Worm (Caenorhabditis elegans) whole organism, mixed stage, embryonic: ENCODE results near the gene str-3.

ENCODE experiments used
- M03D4.4 ChIP-seq: sonication (generic microtip); optimal IDR thresholded peaks from 2 replicates; lab custom pipeline; 2017; ENCODE audit warnings: mild to moderate bottlenecking, missing genetic modification characterization, missing compliant biosample characterization
- bed-3 ChIP-seq: fragments of 200-800 bp; sonication (Bioruptor generic); optimal IDR thresholded peaks from 3 replicates; lab custom pipeline; 2018; ENCODE audit warnings: mild to moderate bottlenecking, missing genetic modification characterization, moderate library complexity, missing compliant biosample characterization
- blmp-1 ChIP-seq: fragments of 150-350 bp; optimal IDR thresholded peaks from 2 replicates; lab custom pipeline; 2014; ENCODE audit warnings: missing biosample characterization, missing genetic modification characterization
- ceh-43 ChIP-seq: fragments of 200-800 bp; sonication (Bioruptor generic); optimal IDR thresholded peaks from 2 replicates; lab custom pipeline; 2018; ENCODE audit warnings: mild to moderate bottlenecking, missing genetic modification characterization, moderate library complexity, missing compliant biosample characterization
- ceh-83 ChIP-seq: fragments of 200-800 bp; sonication (Bioruptor generic); optimal IDR thresholded peaks from 2 replicates; lab custom pipeline; 2018; ENCODE audit warnings: mild to moderate bottlenecking, missing genetic modification characterization, missing compliant biosample characterization
- ces-1 ChIP-seq: fragments of 150-350 bp; optimal IDR thresholded peaks from 2 replicates; lab custom pipeline; 2014; ENCODE audit warnings: missing biosample characterization, missing genetic modification reagents, missing genetic modification characterization
- cnd-1 ChIP-seq: fragments of 200-800 bp; sonication (Bioruptor generic); optimal IDR thresholded peaks from 2 replicates; lab custom pipeline; 2018; ENCODE audit warnings: mild to moderate bottlenecking, missing genetic modification characterization, missing compliant biosample characterization
- drap-1 ChIP-seq: fragments of 200-800 bp; sonication (Bioruptor generic); optimal IDR thresholded peaks from 3 replicates; lab custom pipeline; 2018; ENCODE audit warnings: mild to moderate bottlenecking, missing genetic modification characterization, missing compliant biosample characterization
- elt-1 ChIP-seq: sonication (generic microtip); optimal IDR thresholded peaks from 2 replicates; lab custom pipeline; 2017; ENCODE audit warnings: missing genetic modification characterization, mild to moderate bottlenecking, missing compliant biosample characterization, antibody characterized with exemption, moderate library complexity, borderline replicate concordance; ENCODE audit not compliant: insufficient read depth
- elt-3 ChIP-seq: fragments of 150-350 bp; optimal IDR thresholded peaks from 2 replicates; lab custom pipeline; 2014; ENCODE audit warnings: missing biosample characterization, missing genetic modification characterization
- flh-1 ChIP-seq: fragments of 200-800 bp; sonication (Bioruptor generic); optimal IDR thresholded peaks from 2 replicates; lab custom pipeline; 2018; ENCODE audit warnings: mild to moderate bottlenecking, missing genetic modification characterization, moderate library complexity, missing compliant biosample characterization
- ham-2 ChIP-seq: fragments of 200-800 bp; sonication (Bioruptor generic); optimal IDR thresholded peaks from 2 replicates; lab custom pipeline; 2018; ENCODE audit warnings: mild to moderate bottlenecking, missing genetic modification characterization, missing compliant biosample characterization
- hlh-1 ChIP-seq: fragments of 150-350 bp; optimal IDR thresholded peaks from 2 replicates; lab custom pipeline; 2014; ENCODE audit warnings: missing biosample characterization, missing genetic modification reagents, missing genetic modification characterization
- lin-13 ChIP-seq: fragments of 150-350 bp; optimal IDR thresholded peaks from 2 replicates; lab custom pipeline; 2014; ENCODE audit warnings: missing biosample characterization, missing genetic modification characterization
- lin-32 ChIP-seq: fragments of 200-800 bp; sonication (Bioruptor generic); optimal IDR thresholded peaks from 2 replicates; lab custom pipeline; 2018; ENCODE audit warnings: mild to moderate bottlenecking, missing genetic modification characterization, missing compliant biosample characterization
- lsy-2 ChIP-seq: fragments of 150-350 bp; optimal IDR thresholded peaks from 2 replicates; lab custom pipeline; 2014; ENCODE audit warnings: missing biosample characterization, missing genetic modification characterization
- mab-5 ChIP-seq: fragments of 150-350 bp; optimal IDR thresholded peaks from 2 replicates; lab custom pipeline; 2014; ENCODE audit warnings: missing biosample characterization, missing genetic modification characterization
- mep-1 ChIP-seq: fragments of 150-350 bp; optimal IDR thresholded peaks from 2 replicates; lab custom pipeline; 2017; ENCODE audit warnings: missing biosample characterization, missing genetic modification reagents, missing genetic modification characterization, inconsistent platforms
- mls-2 ChIP-seq: sonication (generic microtip); optimal IDR thresholded peaks from 2 replicates; lab custom pipeline; 2016; ENCODE audit warnings: mild to moderate bottlenecking, missing genetic modification characterization, moderate library complexity, missing compliant biosample characterization
- nhr-12 ChIP-seq: fragments of 150-350 bp; optimal IDR thresholded peaks from 2 replicates; lab custom pipeline; 2014; ENCODE audit warnings: missing biosample characterization, missing genetic modification characterization
- nhr-2 ChIP-seq: fragments of 150-350 bp; optimal IDR thresholded peaks from 2 replicates; lab custom pipeline; 2014; ENCODE audit warnings: missing biosample characterization, missing genetic modification characterization
- nhr-237 ChIP-seq: fragments of 150-350 bp; optimal IDR thresholded peaks from 2 replicates; lab custom pipeline; 2014; ENCODE audit warnings: missing biosample characterization, missing genetic modification characterization
- nhr-28 ChIP-seq: fragments of 150-350 bp; optimal IDR thresholded peaks from 2 replicates; lab custom pipeline; 2014; ENCODE audit warnings: missing biosample characterization, missing genetic modification characterization
- pha-4 ChIP-seq: fragments of 150-350 bp; optimal IDR thresholded peaks from 2 replicates; lab custom pipeline; 2018; ENCODE audit warnings: missing biosample characterization, missing genetic modification reagents, missing genetic modification characterization
- sem-2 ChIP-seq: fragments of 200-800 bp; sonication (Bioruptor generic); optimal IDR thresholded peaks from 2 replicates; lab custom pipeline; 2018; ENCODE audit warnings: mild to moderate bottlenecking, missing genetic modification characterization, missing compliant biosample characterization
- snpc-4 ChIP-seq: fragments of 150-350 bp; optimal IDR thresholded peaks from 2 replicates; lab custom pipeline; 2014; ENCODE audit warnings: missing biosample characterization, missing genetic modification characterization
- sptf-1 ChIP-seq: sonication (generic microtip); optimal IDR thresholded peaks from 2 replicates; lab custom pipeline; 2017; ENCODE audit warnings: mild to moderate bottlenecking, missing genetic modification characterization, moderate library complexity, missing compliant biosample characterization
- tbx-8 ChIP-seq: fragments of 200-800 bp; sonication (Bioruptor generic); optimal IDR thresholded peaks from 2 replicates; lab custom pipeline; 2018; ENCODE audit warnings: mild to moderate bottlenecking, missing genetic modification characterization, moderate library complexity, missing compliant biosample characterization
- unc-120 ChIP-seq: sonication (generic microtip); optimal IDR thresholded peaks from 2 replicates; lab custom pipeline; 2017; ENCODE audit warnings: missing genetic modification characterization, missing compliant biosample characterization; ENCODE audit not compliant: poor library complexity, severe bottlenecking
- unc-39 ChIP-seq: fragments of 150-350 bp; optimal IDR thresholded peaks from 2 replicates; lab custom pipeline; 2014; ENCODE audit warnings: missing biosample characterization, missing genetic modification characterization
- unc-62 ChIP-seq: fragments of 150-350 bp; optimal IDR thresholded peaks from 2 replicates; lab custom pipeline; 2014; ENCODE audit warnings: missing biosample characterization, missing genetic modification reagents, missing genetic modification characterization
- zip-8 ChIP-seq: fragments of 150-350 bp; optimal IDR thresholded peaks from 2 replicates; lab custom pipeline; 2014; ENCODE audit warnings: missing biosample characterization, missing genetic modification characterization
- ztf-11 ChIP-seq: fragments of 150-350 bp; optimal IDR thresholded peaks from 2 replicates; lab custom pipeline; 2014; ENCODE audit warnings: missing biosample characterization, missing genetic modification characterization

Gene str-3

DNA sequence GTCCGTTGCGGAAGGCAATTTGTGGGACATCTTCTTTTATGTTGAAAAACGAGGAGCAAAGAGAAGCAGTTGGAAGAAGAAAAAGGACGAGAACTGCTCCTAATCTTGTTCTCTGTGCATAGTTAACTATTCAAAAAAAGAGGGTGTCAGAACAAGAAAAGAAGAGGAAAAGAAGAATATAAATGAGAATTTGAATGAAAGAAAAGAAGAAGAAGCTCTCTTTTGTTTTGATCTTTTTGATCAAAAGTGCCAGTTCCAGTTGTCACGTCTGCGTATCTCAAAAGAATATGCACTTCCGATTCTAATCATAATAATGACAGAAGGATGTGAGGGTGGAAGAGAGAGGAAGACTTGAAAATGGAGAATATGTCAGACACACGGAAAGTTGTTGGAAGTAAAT lies 5.2 kb downstream of the str-3 start, which contains the start of gene M7.8:
M7.8 (minus strand) TSS at position 112 of the 400 bp plus-strand sequence.
- TF ChIP-seq flh-1 (GFP tag; lab: Kevin White, UChicago) = no peak
- no peak for TF ChIP-seq ceh-83
- TF ChIP-seq bed-3 (GFP tag; lab: Kevin White, UChicago) = no peak
- TF ChIP-seq nhr-2 (tag; lab: Kevin White, UChicago) = no peak
- TF ChIP-seq nhr-237 = no peak
- no peak for TF ChIP-seq snpc-4
- TF ChIP-seq mab-5 = no peak
- TF ChIP-seq sem-2 (GFP tag; lab: Kevin White, UChicago) = no peak
- no peak for TF ChIP-seq ztf-11
- TF ChIP-seq nhr-28 (tag; lab: Kevin White, UChicago) = no peak
- no peak for TF ChIP-seq ceh-43 (GFP tag; lab: Kevin White, UChicago)
- TF ChIP-seq lsy-2 (tag; lab: Kevin White, UChicago) = no peak
- peak; percentile 53 for TF ChIP-seq ces-1 (GFP tag; lab: Kevin White, UChicago)
- no peak for TF ChIP-seq lin-13 (tag; lab: Kevin White, UChicago)
- no peak for TF ChIP-seq ham-2 (GFP tag; lab: Kevin White, UChicago)
- peak; percentile 32 for TF ChIP-seq unc-62 (GFP tag; lab: Kevin White, UChicago)

DNA sequence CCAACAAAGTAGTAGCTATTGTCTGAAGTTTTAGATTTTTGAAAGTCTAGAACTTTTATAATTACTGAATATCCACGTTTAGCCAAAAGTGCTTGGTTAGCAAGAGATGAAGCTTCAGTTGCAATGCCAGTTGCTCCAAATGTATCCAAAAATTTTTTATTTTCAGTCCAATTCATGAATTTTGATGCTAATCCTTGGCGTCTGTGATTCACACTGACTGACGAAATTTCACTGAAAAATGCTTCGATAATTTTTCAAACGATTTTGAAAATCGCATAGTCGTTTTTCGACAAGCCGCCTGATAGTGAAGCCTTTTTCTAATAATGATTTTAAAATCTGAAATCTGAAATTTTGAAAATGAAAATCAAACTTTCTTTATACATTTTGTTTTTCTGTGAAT lies 6.1 kb downstream of the str-3 start:
- no peak for TF ChIP-seq nhr-12
- TF ChIP-seq tbx-8 = no peak
- no peak for TF ChIP-seq nhr-237
- TF ChIP-seq lin-32 = no peak
- TF ChIP-seq ceh-83 = no peak
- no peak for TF ChIP-seq flh-1 (GFP tag; lab: Kevin White, UChicago)
- no peak for TF ChIP-seq nhr-28 (tag; lab: Kevin White, UChicago)
- TF ChIP-seq unc-39 (tag; lab: Kevin White, UChicago) = no peak
- TF ChIP-seq ztf-11 = no peak

ce11 chrIV:11092502-11093080 lies 7.6 kb downstream of the str-3 start, which contains the start of gene bcc-1:
bcc-1 (minus strand) TSS chrIV:11092552.
- TF ChIP-seq elt-3 (tag; lab: Kevin White, UChicago) = no peak
- TF ChIP-seq ceh-83 = no peak
- no peak for TF ChIP-seq unc-39 (tag; lab: Kevin White, UChicago)
- TF ChIP-seq mep-1 (tag; lab: Kevin White, UChicago) = no peak
- TF ChIP-seq flh-1 (GFP tag; lab: Kevin White, UChicago) = no peak

- no peak for TF ChIP-seq lsy-2 (tag; lab: Kevin White, UChicago)
- no peak for TF ChIP-seq ceh-43 (GFP tag; lab: Kevin White, UChicago)
- no peak for TF ChIP-seq unc-39 (tag; lab: Kevin White, UChicago)
- TF ChIP-seq sem-2 (GFP tag; lab: Kevin White, UChicago) = no peak
- no peak for TF ChIP-seq elt-1
- TF ChIP-seq cnd-1 (tag; lab: Kevin White, UChicago) = no peak
- TF ChIP-seq ztf-11 = no peak
These were observed 10.6 kb downstream of the str-3 start, which contains the start of gene M7.7 for ce11 chrIV:11089527-11089926. M7.7 (plus strand) TSS chrIV:11089827.

DNA sequence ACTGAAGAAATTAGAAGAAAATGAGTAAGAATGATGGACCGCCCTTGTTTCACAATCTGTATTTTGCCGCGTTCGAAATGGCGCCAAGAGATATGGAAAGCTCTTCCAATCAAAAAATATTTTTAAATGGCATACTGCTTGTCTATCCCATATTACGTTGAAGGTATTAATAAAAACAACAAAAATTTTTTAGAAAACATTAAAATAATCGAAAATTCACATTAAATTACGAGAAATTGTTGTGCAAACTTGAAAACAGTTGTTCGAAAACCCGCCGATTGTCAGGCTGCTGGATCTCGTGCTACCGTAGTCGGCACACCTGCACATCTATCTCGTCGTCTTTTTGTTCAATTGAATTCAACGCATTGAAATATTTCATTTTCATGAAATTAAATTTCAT lies 16.6 kb downstream of the str-3 start, which contains the start of gene klc-1:
klc-1 (plus strand) TSS at position 127 of the 400 bp plus-strand sequence.
- TF ChIP-seq lsy-2 (tag; lab: Kevin White, UChicago) = peak; percentile 62
- no peak for TF ChIP-seq ztf-11
- no peak for TF ChIP-seq M03D4.4
- TF ChIP-seq, all 35 proteins: peak for 1

DNA sequence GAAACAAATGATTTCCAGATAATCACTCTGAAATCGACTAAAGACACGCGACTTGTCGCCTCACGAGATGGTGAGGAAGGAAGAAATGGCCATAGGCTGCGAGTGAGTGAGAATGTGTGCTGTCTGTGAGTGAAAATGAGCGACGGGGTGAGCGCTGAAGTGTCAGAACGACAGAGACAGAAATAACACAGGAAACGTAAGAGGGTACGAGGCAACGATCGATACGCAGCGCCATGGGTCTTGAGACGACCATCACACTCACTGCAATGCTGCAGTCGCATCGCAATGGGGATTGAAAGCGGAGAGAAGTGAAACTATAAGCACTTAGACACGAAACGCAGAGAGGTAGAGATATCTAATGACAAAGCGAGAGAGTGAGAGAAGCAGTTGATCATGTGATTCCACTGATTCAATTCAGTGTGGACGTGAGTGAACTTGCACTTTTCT lies 17.4 kb downstream of the str-3 start:
- peak; percentile 54 for TF ChIP-seq blmp-1 (tag; lab: Kevin White, UChicago)
- peak; percentile 69 for TF ChIP-seq ztf-11
- TF ChIP-seq flh-1 (GFP tag; lab: Kevin White, UChicago) = no peak
- peak; percentile 82 for TF ChIP-seq mep-1 (tag; lab: Kevin White, UChicago)
- peak; percentile 13 for TF ChIP-seq elt-3 (tag; lab: Kevin White, UChicago)
- peak; percentile 95 for TF ChIP-seq ces-1 (GFP tag; lab: Kevin White, UChicago)
- peak; percentile 81 for TF ChIP-seq lsy-2 (tag; lab: Kevin White, UChicago)
- no peak for TF ChIP-seq sem-2 (GFP tag; lab: Kevin White, UChicago)
- no peak for TF ChIP-seq lin-32
- peak; percentile 60 for TF ChIP-seq mls-2
- peak; percentile 37 for TF ChIP-seq lin-13 (tag; lab: Kevin White, UChicago)
- TF ChIP-seq pha-4 (tag; lab: Kevin White, UChicago) = peak; percentile 83
- TF ChIP-seq elt-1 = no peak
- peak; percentile 5 for TF ChIP-seq cnd-1 (tag; lab: Kevin White, UChicago)
- no peak for TF ChIP-seq ceh-43 (GFP tag; lab: Kevin White, UChicago)
- no peak for TF ChIP-seq unc-39 (tag; lab: Kevin White, UChicago)
- TF ChIP-seq zip-8 (tag; lab: Kevin White, UChicago) = no peak
- TF ChIP-seq M03D4.4 = peak; percentile 32
- peak; percentile 72 for TF ChIP-seq drap-1 (GFP tag; lab: Kevin White, UChicago)
- TF ChIP-seq sptf-1 (tag; lab: Kevin White, UChicago) = peak; percentile 56
- peak; percentile 67 for TF ChIP-seq unc-120 (tag; lab: Kevin White, UChicago)
- peak; percentile 46 for TF ChIP-seq hlh-1 (tag; lab: Kevin White, UChicago)
- TF ChIP-seq nhr-12 = no peak
- TF ChIP-seq snpc-4 = no peak
- peak; percentile 88 for TF ChIP-seq nhr-237
- TF ChIP-seq unc-62 (GFP tag; lab: Kevin White, UChicago) = peak; percentile 90
- peak; percentile 85 for TF ChIP-seq ham-2 (GFP tag; lab: Kevin White, UChicago)
- no peak for TF ChIP-seq mab-5
